Fruit fly (Drosophila melanogaster) S2 (cell line): ENCODE measurements around the gene CG3345.

Experiments
- CG8478 ChIP-seq: fragments of >200 bp; optimal IDR thresholded peaks from 2 replicates; lab custom pipeline; 2018
- CTCF ChIP-seq, 2 experiments: fragments of >200 bp; optimal IDR thresholded peaks; 2 replicates each; lab custom pipeline; 2018

DNA sequence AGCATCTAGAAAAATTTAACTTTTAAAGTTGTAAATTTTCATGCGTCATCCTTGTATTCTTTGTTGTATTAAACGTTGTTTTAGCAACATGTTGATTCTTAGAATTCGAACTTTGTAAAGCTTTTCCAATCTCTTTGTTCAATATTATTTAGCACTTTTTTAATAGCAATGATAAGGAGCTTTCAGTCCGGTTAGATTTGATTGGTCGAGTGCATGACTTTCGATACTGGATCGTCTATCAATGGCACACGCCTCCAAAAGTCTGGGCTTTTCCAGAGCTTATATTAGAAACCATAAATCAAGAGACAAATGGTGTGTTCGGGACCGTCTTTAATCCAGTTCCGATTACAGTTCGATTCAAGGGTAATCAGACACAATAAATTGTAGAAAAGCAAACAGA, 50.9 kb downstream of the CG3345 start:
- TF ChIP-seq CG8478 (lab: Kevin White, UChicago): no peak
- TF ChIP-seq CTCF (optimal IDR thresholded peaks at IDR 0.05; lab: Kevin White, UChicago): no peak
